Worm (Caenorhabditis elegans) whole organism, L2 larva: ENCODE data around the gene srh-180.

Experiments used
- C34F6.9 ChIP-seq: fragments of 150-350 bp; optimal IDR thresholded peaks from 2 replicates; lab custom pipeline; 2014; ENCODE audit warnings: missing biosample characterization, missing genetic modification characterization
- F13H6.1 ChIP-seq: sonication (generic microtip); optimal IDR thresholded peaks from 2 replicates; lab custom pipeline; 2016; ENCODE audit warnings: missing genetic modification characterization, missing compliant biosample characterization
- R02D3.7 ChIP-seq: fragments of 150-350 bp; optimal IDR thresholded peaks from 2 replicates; lab custom pipeline; 2014; ENCODE audit warnings: missing biosample characterization, missing genetic modification characterization
- Y55F3AM.14 ChIP-seq: fragments of 200-800 bp; sonication (Bioruptor generic); optimal IDR thresholded peaks from 2 replicates; lab custom pipeline; 2018; ENCODE audit warnings: mild to moderate bottlenecking, missing genetic modification characterization, missing compliant biosample characterization
- ZK546.5 ChIP-seq: sonication (generic microtip); optimal IDR thresholded peaks from 2 replicates; lab custom pipeline; 2017; ENCODE audit warnings: missing biosample characterization, missing genetic modification characterization
- ceh-82 ChIP-seq: fragments of 150-350 bp; optimal IDR thresholded peaks from 2 replicates; lab custom pipeline; 2014; ENCODE audit warnings: missing biosample characterization, missing genetic modification characterization
- crh-2 ChIP-seq: sonication (generic microtip); optimal IDR thresholded peaks from 2 replicates; lab custom pipeline; 2017; ENCODE audit warnings: missing biosample characterization, missing genetic modification characterization
- dmd-4 ChIP-seq: sonication (generic microtip); optimal IDR thresholded peaks from 2 replicates; lab custom pipeline; 2017; ENCODE audit warnings: missing biosample characterization, missing genetic modification characterization
- egl-27 ChIP-seq: sonication (generic microtip); optimal IDR thresholded peaks from 3 replicates; lab custom pipeline; 2017; ENCODE audit warnings: missing biosample characterization, missing genetic modification reagents, missing genetic modification characterization
- elt-1 ChIP-seq: fragments of 150-350 bp; optimal IDR thresholded peaks from 2 replicates; lab custom pipeline; 2014; ENCODE audit warnings: missing biosample characterization, missing genetic modification characterization
- mab-5 ChIP-seq: fragments of 150-350 bp; optimal IDR thresholded peaks from 2 replicates; lab custom pipeline; 2014; ENCODE audit warnings: missing biosample characterization, missing genetic modification characterization
- mdl-1 ChIP-seq, 2 experiments: fragments of 150-350 bp in 1 of 2; sonication (generic microtip) in 1 of 2; optimal IDR thresholded peaks; 2 replicates each; lab custom pipeline; 2017; ENCODE audit warnings: missing biosample characterization in 2 of 2, missing genetic modification characterization in 2 of 2
- nhr-11 ChIP-seq: fragments of 150-350 bp; optimal IDR thresholded peaks from 2 replicates; lab custom pipeline; 2014; ENCODE audit warnings: missing biosample characterization, missing genetic modification characterization
- nhr-129 ChIP-seq: fragments of 150-350 bp; optimal IDR thresholded peaks from 2 replicates; lab custom pipeline; 2014; ENCODE audit warnings: missing biosample characterization, missing genetic modification characterization
- nhr-237 ChIP-seq: fragments of 150-350 bp; optimal IDR thresholded peaks from 2 replicates; lab custom pipeline; 2014; ENCODE audit warnings: missing biosample characterization, missing genetic modification characterization
- nhr-25 ChIP-seq: fragments of 150-350 bp; sonication (generic microtip); optimal IDR thresholded peaks from 3 replicates; lab custom pipeline; 2014; ENCODE audit warnings: missing biosample characterization, missing genetic modification characterization
- nhr-6 ChIP-seq: fragments of 150-350 bp; optimal IDR thresholded peaks from 2 replicates; lab custom pipeline; 2014; ENCODE audit warnings: missing biosample characterization, missing genetic modification characterization
- nhr-77 ChIP-seq: fragments of 150-350 bp; optimal IDR thresholded peaks from 2 replicates; lab custom pipeline; 2014; ENCODE audit warnings: missing biosample characterization, missing genetic modification characterization
- skn-1 ChIP-seq: sonication (generic microtip); optimal IDR thresholded peaks from 2 replicates; lab custom pipeline; 2017; ENCODE audit warnings: missing biosample characterization, missing genetic modification characterization
- sma-9 ChIP-seq, 2 experiments: fragments of 150-350 bp in 1 of 2; sonication (generic microtip) in 1 of 2; optimal IDR thresholded peaks; 2 replicates each; lab custom pipeline; 2014 to 2016; ENCODE audit warnings: missing genetic modification characterization in 2 of 2, mild to moderate bottlenecking in 1 of 2, missing biosample characterization in 1 of 2, missing compliant biosample characterization in 1 of 2, missing genetic modification reagents in 1 of 2, moderate library complexity in 1 of 2
- snpc-4 ChIP-seq: fragments of 150-350 bp; optimal IDR thresholded peaks from 2 replicates; lab custom pipeline; 2014; ENCODE audit warnings: missing biosample characterization, missing genetic modification characterization
- unc-39 ChIP-seq: fragments of 150-350 bp; optimal IDR thresholded peaks from 2 replicates; lab custom pipeline; 2014; ENCODE audit warnings: missing biosample characterization, missing genetic modification characterization
- unc-62 ChIP-seq: fragments of 150-350 bp; optimal IDR thresholded peaks from 2 replicates; lab custom pipeline; 2014; ENCODE audit warnings: missing biosample characterization, missing genetic modification reagents, missing genetic modification characterization
- ztf-1 ChIP-seq: fragments of 200-800 bp; sonication (Bioruptor generic); conservative IDR thresholded peaks from 2 replicates; pipeline ENCODE4 v1.3.6; 2022; ENCODE audit warnings: missing genetic modification characterization, missing compliant biosample characterization
- ztf-11 ChIP-seq: sonication (generic microtip); optimal IDR thresholded peaks from 2 replicates; lab custom pipeline; 2017; ENCODE audit warnings: missing biosample characterization, missing genetic modification characterization
- ztf-4 ChIP-seq: fragments of 150-350 bp; optimal IDR thresholded peaks from 2 replicates; lab custom pipeline; 2014; ENCODE audit warnings: missing biosample characterization, missing genetic modification characterization

srh-180 gene

ce11 chrV:16361350-16361749 is 44.0 kb downstream of the srh-180 start:
- no peak for TF ChIP-seq sma-9 (GFP tag; optimal IDR thresholded peaks at IDR 0.05; lab: Kevin White, UChicago)
- no peak for TF ChIP-seq sma-9 (tag; optimal IDR thresholded peaks at IDR 0.05; lab: Kevin White, UChicago)
- no peak for TF ChIP-seq ceh-82 (tag; lab: Kevin White, UChicago)
- TF ChIP-seq dmd-4 (tag; lab: Kevin White, UChicago), result no peak
- no peak for TF ChIP-seq ZK546.5 (tag; lab: Kevin White, UChicago)
- no peak for TF ChIP-seq ztf-1 (GFP tag; lab: Robert Waterston, UW)
- TF ChIP-seq crh-2, result no peak
- no peak for TF ChIP-seq skn-1 (tag; lab: Kevin White, UChicago)
- no peak for TF ChIP-seq Y55F3AM.14 (GFP tag; lab: Kevin White, UChicago)
- no peak for TF ChIP-seq nhr-6
- TF ChIP-seq unc-39 (tag; lab: Kevin White, UChicago), result no peak
- no peak for TF ChIP-seq F13H6.1 (tag; lab: Kevin White, UChicago)
- TF ChIP-seq snpc-4 (tag; lab: Kevin White, UChicago), result no peak
- TF ChIP-seq nhr-11 (tag; lab: Kevin White, UChicago), result no peak
- TF ChIP-seq elt-1 (tag; lab: Kevin White, UChicago), result no peak
- TF ChIP-seq egl-27 (tag; lab: Kevin White, UChicago), result no peak
- TF ChIP-seq ztf-11, result no peak
- TF ChIP-seq ztf-4 (tag; lab: Kevin White, UChicago), result no peak
- no peak for TF ChIP-seq mdl-1 (tag; optimal IDR thresholded peaks at IDR 0.05; lab: Kevin White, UChicago)
- no peak for TF ChIP-seq nhr-237 (tag; lab: Kevin White, UChicago)
- TF ChIP-seq C34F6.9 (tag; lab: Kevin White, UChicago), result no peak

- no peak for TF ChIP-seq R02D3.7 (tag; lab: Kevin White, UChicago)
- peak; percentile 11 for TF ChIP-seq nhr-129 (tag; lab: Kevin White, UChicago)
- no peak for TF ChIP-seq nhr-6
- TF ChIP-seq, all 48 proteins: peak for 1
Measured at ce11 chrV:16367575-16367974, 50.2 kb downstream of the srh-180 start, which contains the start of gene W08G11.3. Gene W08G11.3, plus strand, starts transcription at chrV:16367681.

ce11 chrV:16368143-16368542 is 50.8 kb downstream of the srh-180 start:
- TF ChIP-seq nhr-77, result no peak
- no peak for TF ChIP-seq unc-62 (GFP tag; lab: Kevin White, UChicago)
- TF ChIP-seq nhr-25 (tag; lab: Kevin White, UChicago), result no peak
- TF ChIP-seq mab-5 (tag; lab: Kevin White, UChicago), result no peak
- no peak for TF ChIP-seq nhr-11 (tag; lab: Kevin White, UChicago)
